Fruit fly (Drosophila melanogaster): ENCODE measurements around the gene CG2150.
A peak's percentile ranks its signal among the peaks of the same experiment; 100 is the strongest.

The CG2150 gene

dm6 chr3R:31758587-31759167, 5.9 kb downstream of the CG2150 start, which contains the start of gene CG2187:
CG2187 (minus strand) TSS chr3R:31758637.
- TF ChIP-seq CG5204 (GFP tag; optimal IDR thresholded peaks at IDR 0.05), result no peak
- TF ChIP-seq kay (GFP tag; ENCODE audit: borderline replicate concordance), result peak; percentile 17

DNA sequence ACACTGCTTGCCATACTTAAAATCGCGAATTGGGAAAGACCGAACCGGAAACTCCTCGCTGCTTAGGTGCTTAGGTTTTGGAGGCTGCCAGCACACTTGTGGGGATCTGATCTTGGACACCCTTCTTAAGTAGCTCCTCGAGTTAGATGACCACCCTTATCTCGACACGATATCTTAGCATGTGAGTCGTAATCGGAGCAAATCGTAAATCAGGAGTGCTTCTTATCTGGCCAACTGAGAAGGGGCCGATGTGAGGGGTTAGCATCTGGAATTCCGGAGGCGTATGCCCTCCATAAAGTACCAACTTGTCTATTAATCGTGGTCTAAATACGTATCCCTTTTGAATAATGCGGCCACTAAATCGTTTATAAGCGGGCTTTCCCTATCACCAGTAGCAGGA, 10.0 kb downstream of the CG2150 start, which contains the start of gene salt:
TSS of gene salt (minus strand) at position 101 of the 400 bp plus-strand sequence.
- TF ChIP-seq CG12768 (GFP tag; optimal IDR thresholded peaks at IDR 0.05) (no peak), CG33017 (tag; optimal IDR thresholded peaks at IDR 0.05) (no peak), cic (GFP tag; optimal IDR thresholded peaks at IDR 0.05) (no peak), CG5204 (GFP tag; optimal IDR thresholded peaks at IDR 0.05) (no peak), CG11617 (GFP tag; optimal IDR thresholded peaks at IDR 0.05) (no peak), ovo (GFP tag; optimal IDR thresholded peaks at IDR 0.05) (no peak), CG1620 (GFP tag; optimal IDR thresholded peaks at IDR 0.05) (no peak), toe (GFP tag; optimal IDR thresholded peaks at IDR 0.05) (no peak), Crg-1 (GFP tag; optimal IDR thresholded peaks at IDR 0.05) (no peak), tj (GFP tag; optimal IDR thresholded peaks at IDR 0.05) (no peak), CG14711 (tag; optimal IDR thresholded peaks at IDR 0.05) (no peak), Mnt (GFP tag; optimal IDR thresholded peaks at IDR 0.05) (no peak), bab1 (GFP tag; optimal IDR thresholded peaks at IDR 0.05) (no peak), Hr96 (GFP tag; optimal IDR thresholded peaks at IDR 0.05) (no peak), pad (GFP tag; optimal IDR thresholded peaks at IDR 0.05) (no peak)

DNA sequence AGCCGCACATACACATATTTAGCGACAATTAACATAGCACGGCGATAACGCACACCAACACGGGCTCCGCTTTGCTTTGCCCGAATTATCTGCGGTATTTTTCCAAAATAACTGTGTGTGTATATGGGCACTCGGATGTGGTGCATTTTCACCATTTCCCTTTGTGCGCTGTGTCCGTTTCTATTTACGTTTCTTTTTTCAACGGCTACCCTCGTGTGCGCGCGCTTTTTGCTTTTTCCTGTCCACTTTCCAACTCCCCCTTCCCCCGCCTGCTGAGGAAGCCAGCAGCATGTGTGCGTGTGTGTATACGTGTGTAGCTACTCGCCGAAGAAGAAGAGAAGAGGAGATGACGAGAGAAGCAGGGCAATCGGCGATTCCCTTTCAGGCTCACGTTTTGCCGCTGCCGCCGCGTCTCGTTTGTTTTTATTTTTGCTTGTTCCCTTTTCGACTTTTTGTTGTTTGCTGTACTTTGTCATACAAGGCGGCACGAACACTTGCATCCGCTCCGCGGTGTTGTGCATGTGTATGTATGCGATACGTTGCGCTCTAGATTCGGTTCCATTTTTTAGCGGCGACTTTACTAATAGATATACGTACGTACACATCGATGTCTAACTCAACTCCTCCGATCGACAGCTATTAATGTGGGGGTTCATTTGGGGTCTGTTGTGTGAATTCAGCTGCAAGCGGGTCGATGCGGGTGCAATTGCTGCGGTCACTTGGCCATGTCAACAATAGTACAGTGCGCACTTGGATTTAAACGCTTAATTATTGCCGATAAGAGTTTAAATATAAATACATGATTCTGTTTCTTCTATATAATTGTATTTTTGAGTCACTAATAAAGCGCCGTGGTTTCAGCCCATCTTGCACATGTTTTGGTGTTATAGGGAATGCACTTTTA, 16.2 kb downstream of the CG2150 start:
- TF ChIP-seq toe (GFP tag; optimal IDR thresholded peaks at IDR 0.05) (no peak), kay (GFP tag; ENCODE audit: borderline replicate concordance) (no peak), cic (GFP tag; optimal IDR thresholded peaks at IDR 0.05) (peak; percentile 93), pad (GFP tag; optimal IDR thresholded peaks at IDR 0.05) (peak; percentile 60), ovo (GFP tag; optimal IDR thresholded peaks at IDR 0.05) (peak; percentile 28), CG11617 (GFP tag; optimal IDR thresholded peaks at IDR 0.05) (peak; percentile 69), CG7101 (tag; optimal IDR thresholded peaks at IDR 0.05) (peak; percentile 5), CG14711 (tag; optimal IDR thresholded peaks at IDR 0.05) (no peak), Mnt (GFP tag; optimal IDR thresholded peaks at IDR 0.05) (peak; percentile 99), cnc (optimal IDR thresholded peaks at IDR 0.05) (no peak), CG12768 (GFP tag; optimal IDR thresholded peaks at IDR 0.05) (peak; percentile 28), CG7045 (GFP tag; optimal IDR thresholded peaks at IDR 0.05) (no peak), Clk (GFP tag; optimal IDR thresholded peaks at IDR 0.05) (no peak), CG5204 (GFP tag; optimal IDR thresholded peaks at IDR 0.05) (no peak), Crg-1 (GFP tag; optimal IDR thresholded peaks at IDR 0.05) (no peak), tj (GFP tag; optimal IDR thresholded peaks at IDR 0.05) (peak; percentile 40), bab1 (GFP tag; optimal IDR thresholded peaks at IDR 0.05) (peak; percentile 16), Hr96 (GFP tag; optimal IDR thresholded peaks at IDR 0.05) (peak; percentile 49), CG1620 (GFP tag; optimal IDR thresholded peaks at IDR 0.05) (no peak)

DNA sequence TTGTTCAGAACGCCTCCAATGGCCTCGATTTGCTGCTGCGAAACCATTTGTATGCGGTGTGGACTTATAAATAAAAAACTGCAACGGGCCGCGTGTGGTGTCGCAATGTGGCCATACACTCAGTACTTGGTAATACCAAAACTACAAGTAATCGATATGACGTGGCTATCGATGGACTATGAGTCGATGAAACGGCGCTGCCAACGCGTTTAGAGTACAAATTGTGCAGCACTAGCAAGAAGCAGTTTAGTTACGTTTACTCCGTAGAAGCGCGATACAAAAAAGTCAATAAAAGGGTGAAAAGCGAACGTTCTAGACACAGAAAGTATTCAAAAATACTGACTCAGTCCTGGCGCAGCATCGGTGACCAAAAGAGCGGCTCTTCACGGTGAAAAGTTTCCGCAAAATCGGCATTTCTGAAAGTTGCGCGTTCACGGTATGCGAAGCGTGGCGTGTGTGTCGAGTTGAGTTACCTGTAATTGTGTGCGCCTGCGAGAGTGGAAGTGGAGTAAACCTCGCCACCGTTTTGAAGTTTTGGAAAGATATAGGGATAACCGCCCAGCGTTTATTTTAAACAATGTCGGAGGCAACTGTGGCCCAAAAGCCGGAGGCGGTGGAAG, 17.0 kb downstream of the CG2150 start, which contains the start of the genes nero and CG1910:
TSS of gene nero (minus strand) at position 130 of the 620 bp plus-strand sequence.
TSS of gene CG1910 (plus strand) at position 215 of the 620 bp plus-strand sequence.
- TF ChIP-seq tj (GFP tag; optimal IDR thresholded peaks at IDR 0.05) (peak; percentile 85), Clk (GFP tag; optimal IDR thresholded peaks at IDR 0.05) (no peak), CG11617 (GFP tag; optimal IDR thresholded peaks at IDR 0.05) (no peak), CG7101 (tag; optimal IDR thresholded peaks at IDR 0.05) (peak; percentile 54), pad (GFP tag; optimal IDR thresholded peaks at IDR 0.05) (no peak), CG14711 (tag; optimal IDR thresholded peaks at IDR 0.05) (no peak), Crg-1 (GFP tag; optimal IDR thresholded peaks at IDR 0.05) (peak; percentile 18), Hr96 (GFP tag; optimal IDR thresholded peaks at IDR 0.05) (no peak), CG5204 (GFP tag; optimal IDR thresholded peaks at IDR 0.05) (no peak), CG1620 (GFP tag; optimal IDR thresholded peaks at IDR 0.05) (peak; percentile 18), kay (GFP tag; ENCODE audit: borderline replicate concordance) (no peak), CG7045 (GFP tag; optimal IDR thresholded peaks at IDR 0.05) (no peak), bab1 (GFP tag; optimal IDR thresholded peaks at IDR 0.05) (peak; percentile 42), Mnt (GFP tag; optimal IDR thresholded peaks at IDR 0.05) (peak; percentile 96), toe (GFP tag; optimal IDR thresholded peaks at IDR 0.05) (peak; percentile 0)

DNA sequence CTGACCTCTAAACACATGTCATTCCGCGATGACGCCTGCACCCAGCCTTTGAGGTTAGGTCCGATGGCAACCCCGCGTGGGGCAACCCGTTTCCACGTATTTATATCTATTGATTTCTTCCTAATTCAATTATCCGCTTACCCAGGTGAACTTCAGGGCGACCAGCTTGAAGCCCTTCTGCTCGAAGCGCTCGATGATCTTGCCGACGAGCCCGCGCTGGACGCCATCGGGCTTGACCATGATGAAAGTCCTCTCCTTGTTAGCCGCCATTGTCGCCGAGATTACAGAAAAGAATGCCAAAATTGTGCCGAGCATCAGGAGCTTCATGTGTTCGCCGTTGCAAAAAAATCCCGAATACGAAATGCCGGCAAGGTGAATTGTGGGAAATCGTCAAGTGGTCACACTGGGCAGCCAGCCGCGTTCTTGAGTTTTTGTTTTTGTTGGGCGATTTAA, 18.9 kb downstream of the CG2150 start, which contains the start of gene awd:
TSS of gene awd (minus strand) at position 449 of the 453 bp plus-strand sequence.
- TF ChIP-seq Clk (GFP tag; optimal IDR thresholded peaks at IDR 0.05), result peak; percentile 30
- TF ChIP-seq CG7045 (GFP tag; optimal IDR thresholded peaks at IDR 0.05), result no peak
- peak; percentile 45 for TF ChIP-seq tj (GFP tag; optimal IDR thresholded peaks at IDR 0.05)
- no peak for TF ChIP-seq cnc (optimal IDR thresholded peaks at IDR 0.05)
- TF ChIP-seq Mnt (GFP tag; optimal IDR thresholded peaks at IDR 0.05), result peak; percentile 95
- TF ChIP-seq CG14711 (tag; optimal IDR thresholded peaks at IDR 0.05), result peak; percentile 58
- peak; percentile 43 for TF ChIP-seq CG11617 (GFP tag; optimal IDR thresholded peaks at IDR 0.05)
- peak; percentile 65 for TF ChIP-seq Crg-1 (GFP tag; optimal IDR thresholded peaks at IDR 0.05)
- TF ChIP-seq toe (GFP tag; optimal IDR thresholded peaks at IDR 0.05), result no peak
- TF ChIP-seq ovo (GFP tag; optimal IDR thresholded peaks at IDR 0.05), result peak; percentile 23
- no peak for TF ChIP-seq kay (GFP tag; ENCODE audit: borderline replicate concordance)
- TF ChIP-seq Hr96 (GFP tag; optimal IDR thresholded peaks at IDR 0.05), result peak; percentile 61
- TF ChIP-seq CG5204 (GFP tag; optimal IDR thresholded peaks at IDR 0.05), result no peak
- TF ChIP-seq CG12768 (GFP tag; optimal IDR thresholded peaks at IDR 0.05), result peak; percentile 27
- TF ChIP-seq pad (GFP tag; optimal IDR thresholded peaks at IDR 0.05), result peak; percentile 5
- TF ChIP-seq CG1620 (GFP tag; optimal IDR thresholded peaks at IDR 0.05), result no peak
- peak; percentile 54 for TF ChIP-seq cic (GFP tag; optimal IDR thresholded peaks at IDR 0.05)
- TF ChIP-seq CG7101 (tag; optimal IDR thresholded peaks at IDR 0.05), result peak; percentile 56
- TF ChIP-seq CG33017 (tag; optimal IDR thresholded peaks at IDR 0.05), result peak; percentile 47
- TF ChIP-seq bab1 (GFP tag; optimal IDR thresholded peaks at IDR 0.05), result peak; percentile 54

All from whole organism, adult.